Worm (Caenorhabditis elegans): ENCODE results near the gene srw-76.

srw-76 gene

ce11 chrV:16643558-16643957, 5.5 kb upstream of the srw-76 start, which contains the start of gene srw-77:
TSS of gene srw-77 (minus strand) at chrV:16643658.
- no peak for TF ChIP-seq T22C8.4 (GFP tag; IDR thresholded peaks at IDR 0.05)

- TF ChIP-seq ztf-23 (GFP tag; IDR thresholded peaks at IDR 0.05) (no peak), tab-1 (GFP tag; IDR thresholded peaks at IDR 0.05) (no peak), cog-1 (tag; optimal IDR thresholded peaks at IDR 0.05) (no peak), ztf-29 (GFP tag; IDR thresholded peaks at IDR 0.05) (no peak), T22C8.4 (GFP tag; IDR thresholded peaks at IDR 0.05) (no peak), flt-1 (GFP tag; IDR thresholded peaks at IDR 0.05) (no peak), ref-1 (GFP tag; conservative IDR thresholded peaks at IDR 0.05) (no peak), med-1 (GFP tag; optimal IDR thresholded peaks at IDR 0.05; ENCODE audit: insufficient read depth) (no peak), klf-2 (GFP tag; conservative IDR thresholded peaks at IDR 0.05) (no peak)
Observed at ce11 chrV:16640366-16640765, 2.3 kb upstream of the srw-76 start.

ce11 chrV:16635911-16636310, 2.2 kb downstream of the srw-76 start, which contains the start of gene mltn-11:
TSS of gene mltn-11 (plus strand) at chrV:16636186.
- TF ChIP-seq tab-1 (GFP tag; IDR thresholded peaks at IDR 0.05) (no peak), T22C8.4 (GFP tag; IDR thresholded peaks at IDR 0.05) (no peak), ztf-23 (GFP tag; IDR thresholded peaks at IDR 0.05) (no peak), med-1 (GFP tag; optimal IDR thresholded peaks at IDR 0.05; ENCODE audit: insufficient read depth) (no peak), klf-2 (GFP tag; conservative IDR thresholded peaks at IDR 0.05) (no peak)

ce11 chrV:16629600-16629999, 8.5 kb downstream of the srw-76 start, which contains the start of gene srd-21:
TSS of gene srd-21 (plus strand) at chrV:16629900.
- TF ChIP-seq med-1 (GFP tag; optimal IDR thresholded peaks at IDR 0.05; ENCODE audit: insufficient read depth): no peak
- TF ChIP-seq cog-1 (tag; optimal IDR thresholded peaks at IDR 0.05): no peak
- no peak for TF ChIP-seq ref-1 (GFP tag; conservative IDR thresholded peaks at IDR 0.05)

ce11 chrV:16628991-16629390, 9.1 kb downstream of the srw-76 start, which contains the start of gene W06G6.2:
TSS of gene W06G6.2 (plus strand) at chrV:16629291.
- TF ChIP-seq ref-1 (GFP tag; conservative IDR thresholded peaks at IDR 0.05): no peak
- TF ChIP-seq T22C8.4 (GFP tag; IDR thresholded peaks at IDR 0.05): no peak
- TF ChIP-seq ztf-23 (GFP tag; IDR thresholded peaks at IDR 0.05): no peak
- no peak for TF ChIP-seq med-1 (GFP tag; optimal IDR thresholded peaks at IDR 0.05; ENCODE audit: insufficient read depth)
- TF ChIP-seq klf-2 (GFP tag; conservative IDR thresholded peaks at IDR 0.05): no peak
- no peak for TF ChIP-seq cog-1 (tag; optimal IDR thresholded peaks at IDR 0.05)
- TF ChIP-seq flt-1 (GFP tag; IDR thresholded peaks at IDR 0.05): no peak
- TF ChIP-seq ztf-29 (GFP tag; IDR thresholded peaks at IDR 0.05): no peak
- no peak for TF ChIP-seq tab-1 (GFP tag; IDR thresholded peaks at IDR 0.05)

- no peak for TF ChIP-seq T22C8.4 (GFP tag; IDR thresholded peaks at IDR 0.05)
- no peak for TF ChIP-seq cog-1 (tag; optimal IDR thresholded peaks at IDR 0.05)
- no peak for TF ChIP-seq med-1 (GFP tag; optimal IDR thresholded peaks at IDR 0.05; ENCODE audit: insufficient read depth)
- no peak for TF ChIP-seq ztf-23 (GFP tag; IDR thresholded peaks at IDR 0.05)
- no peak for TF ChIP-seq flt-1 (GFP tag; IDR thresholded peaks at IDR 0.05)
- TF ChIP-seq ref-1 (GFP tag; conservative IDR thresholded peaks at IDR 0.05): no peak
- no peak for TF ChIP-seq klf-2 (GFP tag; conservative IDR thresholded peaks at IDR 0.05)
- no peak for TF ChIP-seq ztf-29 (GFP tag; IDR thresholded peaks at IDR 0.05)
- TF ChIP-seq tab-1 (GFP tag; IDR thresholded peaks at IDR 0.05): no peak
Observed at ce11 chrV:16627962-16628361, 10.1 kb downstream of the srw-76 start, which contains the start of gene oac-53. TSS of gene oac-53 (minus strand) at chrV:16627970.

ce11 chrV:16622754-16623261, 15.3 kb downstream of the srw-76 start, which contains the start of gene Y70C5A.2:
TSS of gene Y70C5A.2 (minus strand) at chrV:16623211.
- no peak for TF ChIP-seq tab-1 (GFP tag; IDR thresholded peaks at IDR 0.05)
- no peak for TF ChIP-seq flt-1 (GFP tag; IDR thresholded peaks at IDR 0.05)
- no peak for TF ChIP-seq cog-1 (tag; optimal IDR thresholded peaks at IDR 0.05)
- TF ChIP-seq ztf-29 (GFP tag; IDR thresholded peaks at IDR 0.05): no peak
- no peak for TF ChIP-seq med-1 (GFP tag; optimal IDR thresholded peaks at IDR 0.05; ENCODE audit: insufficient read depth)
- no peak for TF ChIP-seq ref-1 (GFP tag; conservative IDR thresholded peaks at IDR 0.05)

ce11 chrV:16621894-16622293, 16.2 kb downstream of the srw-76 start:
- no peak for TF ChIP-seq med-1 (GFP tag; optimal IDR thresholded peaks at IDR 0.05; ENCODE audit: insufficient read depth)
- no peak for TF ChIP-seq klf-2 (GFP tag; conservative IDR thresholded peaks at IDR 0.05)
- peak; percentile 52; the same call in 1 of the 2 replicates for TF ChIP-seq ref-1 (GFP tag; conservative IDR thresholded peaks at IDR 0.05)
- peak; percentile 84 for TF ChIP-seq flt-1 (GFP tag; IDR thresholded peaks at IDR 0.05)
- TF ChIP-seq tab-1 (GFP tag; IDR thresholded peaks at IDR 0.05): peak; percentile 71; the same call in 1 of the 2 replicates

- TF ChIP-seq ztf-23 (GFP tag; IDR thresholded peaks at IDR 0.05) (no peak), ref-1 (GFP tag; conservative IDR thresholded peaks at IDR 0.05) (no peak), cog-1 (tag; optimal IDR thresholded peaks at IDR 0.05) (no peak), ztf-29 (GFP tag; IDR thresholded peaks at IDR 0.05) (no peak), tab-1 (GFP tag; IDR thresholded peaks at IDR 0.05) (no peak), klf-2 (GFP tag; conservative IDR thresholded peaks at IDR 0.05) (no peak), med-1 (GFP tag; optimal IDR thresholded peaks at IDR 0.05; ENCODE audit: insufficient read depth) (no peak), T22C8.4 (GFP tag; IDR thresholded peaks at IDR 0.05) (no peak), flt-1 (GFP tag; IDR thresholded peaks at IDR 0.05) (no peak)
Observed at ce11 chrV:16620874-16621273, 17.2 kb downstream of the srw-76 start, which contains the start of gene Y70C5A.3. TSS of gene Y70C5A.3 (minus strand) at chrV:16620923.

- no peak for TF ChIP-seq ztf-23 (GFP tag; IDR thresholded peaks at IDR 0.05)
- no peak for TF ChIP-seq T22C8.4 (GFP tag; IDR thresholded peaks at IDR 0.05)
- TF ChIP-seq med-1 (GFP tag; optimal IDR thresholded peaks at IDR 0.05; ENCODE audit: insufficient read depth): no peak
- TF ChIP-seq ztf-29 (GFP tag; IDR thresholded peaks at IDR 0.05): no peak
- TF ChIP-seq ref-1 (GFP tag; conservative IDR thresholded peaks at IDR 0.05): no peak
- TF ChIP-seq klf-2 (GFP tag; conservative IDR thresholded peaks at IDR 0.05): no peak
Observed at ce11 chrV:16617462-16617861, 20.6 kb downstream of the srw-76 start, which contains the start of gene Y70C5A.4. TSS of gene Y70C5A.4 (plus strand) at chrV:16617762.

Data from whole organism, midembryonic.